Fruit fly (Drosophila melanogaster): ENCODE data around the gene RpS21.

The RpS21 gene

DNA sequence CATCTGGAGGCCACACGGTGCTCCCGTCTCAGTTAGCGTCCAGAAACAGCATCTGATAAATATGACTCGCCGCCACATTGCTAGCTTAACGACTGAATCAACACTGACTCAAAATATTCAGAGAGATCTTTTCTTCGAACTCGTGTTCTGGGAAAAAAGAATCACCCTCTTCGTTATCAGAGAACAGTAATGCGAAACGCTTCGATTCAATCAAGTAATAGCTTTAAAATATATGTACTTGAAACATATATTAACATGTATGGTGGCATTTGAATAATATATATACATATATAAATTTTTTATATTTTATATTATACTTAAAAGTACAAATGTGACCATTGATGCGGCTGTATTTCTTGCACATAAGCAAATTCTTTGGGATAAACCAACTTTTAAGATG, 10.2 kb upstream of the RpS21 start, which contains the start of gene CG18557:
Gene CG18557, minus strand, starts transcription at position 101 of the 400 bp plus-strand sequence.
- no peak for TF ChIP-seq CG17801 (GFP tag; optimal IDR thresholded peaks at IDR 0.05; ENCODE audit: partially characterized antibody)

DNA sequence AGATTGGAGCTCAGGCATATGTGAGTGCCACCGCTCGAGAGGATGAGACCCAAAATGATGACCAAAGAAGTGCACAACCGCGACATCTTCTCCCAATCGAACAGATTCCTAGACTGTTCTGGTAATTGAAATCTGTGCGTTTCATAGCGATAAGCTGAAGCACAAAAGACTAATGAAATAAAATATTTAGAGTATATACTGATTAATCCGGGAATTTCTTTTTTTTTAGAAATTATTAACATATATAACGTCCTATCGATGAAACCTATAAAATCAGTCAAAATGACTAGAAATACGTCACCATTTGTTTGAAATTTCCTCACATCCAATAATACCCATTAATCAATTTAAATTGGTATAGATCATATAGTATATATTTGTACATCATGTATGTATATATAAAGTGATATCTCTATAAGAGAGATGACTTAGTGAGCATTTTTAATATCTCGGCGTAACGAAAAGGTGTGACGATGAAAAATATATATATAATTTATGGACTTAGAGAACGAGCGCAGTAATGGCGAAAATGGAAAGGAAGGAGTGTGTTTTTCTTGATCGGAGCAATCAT, 8.7 kb upstream of the RpS21 start, which contains the start of the genes CG3117 and CG2983:
Gene CG3117, minus strand, starts transcription at position 101 of the 571 bp plus-strand sequence.
Gene CG2983, plus strand, starts transcription at position 521 of the 571 bp plus-strand sequence.
- no peak for TF ChIP-seq CG17801 (GFP tag; optimal IDR thresholded peaks at IDR 0.05; ENCODE audit: partially characterized antibody)

DNA sequence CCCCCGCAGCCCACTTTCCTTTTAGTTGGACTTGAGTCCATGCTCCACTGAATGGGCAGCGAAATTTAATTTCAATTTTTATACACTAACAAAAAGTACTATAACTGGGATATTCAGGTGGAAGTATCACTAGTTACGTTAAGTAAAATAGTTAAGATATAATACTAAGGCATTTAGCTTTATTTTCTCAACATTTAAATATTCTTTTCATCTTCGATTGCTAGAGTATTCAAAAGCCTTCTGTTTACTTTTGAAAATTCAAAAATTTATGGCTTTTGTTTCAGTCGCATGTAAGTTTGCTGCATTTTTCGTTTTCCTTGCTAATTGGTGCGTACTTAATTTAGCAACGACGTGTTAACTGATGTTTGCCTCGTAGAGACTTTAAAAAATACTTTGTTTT, 4.3 kb upstream of the RpS21 start:
- TF ChIP-seq CG17801 (GFP tag; optimal IDR thresholded peaks at IDR 0.05; ENCODE audit: partially characterized antibody), result no peak

DNA sequence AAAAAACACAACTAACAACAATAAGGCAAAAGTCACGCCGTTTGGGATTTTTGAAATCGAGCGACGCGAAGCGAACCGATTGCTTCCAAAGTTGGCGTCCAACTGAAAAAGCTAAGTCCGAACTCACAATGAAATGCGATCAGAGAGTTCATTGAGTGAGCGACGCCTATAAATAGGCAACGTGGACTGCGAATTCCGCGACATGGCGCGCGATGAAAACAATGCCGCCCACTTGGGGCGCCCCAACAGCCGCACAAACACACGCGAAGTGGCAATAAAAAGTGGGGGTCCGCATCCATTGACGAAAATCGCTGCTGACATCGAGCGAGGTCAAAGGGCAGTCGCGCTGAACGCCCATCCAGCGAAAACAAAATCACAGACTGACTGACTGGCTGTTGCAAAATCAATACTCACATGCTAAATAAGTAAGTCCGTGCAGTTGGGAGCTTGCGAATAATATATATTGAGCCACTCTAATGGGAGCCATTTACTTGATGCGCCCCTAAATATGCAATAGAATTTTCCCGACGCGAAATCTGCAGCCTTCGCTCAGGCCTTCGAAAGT, 584 bp upstream of the RpS21 start:
- TF ChIP-seq CG17801 (GFP tag; optimal IDR thresholded peaks at IDR 0.05; ENCODE audit: partially characterized antibody), result no peak

DNA sequence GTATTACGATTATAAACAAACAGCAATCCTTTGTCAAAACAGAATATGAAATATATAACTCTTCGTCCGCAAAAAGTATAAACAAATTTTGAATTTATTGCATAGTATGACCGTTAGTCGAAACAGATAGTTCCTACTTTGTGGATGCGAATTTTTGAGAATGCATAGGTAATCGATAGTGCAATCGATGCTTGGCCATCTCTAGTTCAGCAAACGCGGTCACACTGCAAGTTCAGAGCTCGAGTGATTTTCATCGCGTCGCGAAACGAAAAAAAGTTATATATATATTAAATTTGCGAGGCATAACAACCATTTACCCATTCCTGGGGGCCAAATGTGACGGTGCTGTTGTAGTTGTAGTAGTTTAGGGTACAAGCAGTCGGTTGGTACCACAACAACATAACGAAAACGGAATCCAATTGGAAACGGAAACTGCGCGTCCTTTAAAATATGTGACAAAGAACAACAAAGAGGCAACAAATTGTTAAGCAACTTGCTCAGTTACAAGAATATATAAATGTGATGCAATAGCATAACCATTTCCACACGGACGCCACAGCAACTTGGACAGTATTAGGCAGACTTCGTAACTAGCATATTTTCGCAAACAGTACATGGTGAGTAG, 1.2 kb downstream of the RpS21 start, which contains the start of gene CG2991:
Gene CG2991, plus strand, starts transcription at position 205 of the 625 bp plus-strand sequence.
- peak; percentile 56 for TF ChIP-seq CG17801 (GFP tag; optimal IDR thresholded peaks at IDR 0.05; ENCODE audit: partially characterized antibody)

DNA sequence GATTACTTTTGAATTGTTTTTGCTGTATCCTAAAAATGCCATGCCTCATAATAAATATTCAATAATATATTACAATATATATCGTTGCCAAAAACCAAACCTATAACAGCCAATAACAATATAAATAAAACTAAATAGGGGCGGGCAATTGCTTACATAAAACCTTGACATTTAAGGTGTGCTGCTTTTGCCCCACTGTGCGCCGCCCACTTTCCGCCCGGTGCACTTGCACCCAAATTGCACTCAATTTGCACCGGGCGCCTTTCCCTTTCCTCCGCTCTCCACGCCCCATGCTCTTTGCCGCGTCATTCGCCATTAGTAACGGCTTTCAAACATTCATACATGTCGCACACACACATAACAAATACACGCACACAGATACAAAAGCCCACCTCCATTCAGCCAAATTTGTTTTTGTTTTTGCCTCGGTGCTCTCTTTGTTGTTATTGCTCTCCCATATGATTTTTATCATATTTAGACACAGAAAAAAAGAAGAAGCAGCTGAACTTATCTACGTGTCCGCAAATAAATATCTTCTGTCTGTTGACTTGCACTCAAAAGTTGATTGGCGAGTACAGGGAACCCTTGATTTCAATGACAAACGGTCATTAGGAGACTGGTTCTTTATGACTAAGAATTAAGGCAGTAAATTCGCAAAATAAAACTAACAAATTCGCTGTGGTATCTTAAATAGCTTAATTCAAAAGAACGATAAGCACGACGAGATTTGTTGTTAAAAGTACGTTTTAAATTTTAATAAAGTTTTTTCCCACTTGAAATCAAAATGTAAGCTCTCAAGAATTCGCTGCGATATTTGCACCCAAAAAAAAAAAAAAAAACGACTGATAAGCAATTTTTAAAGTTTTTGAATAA, 2.2 kb downstream of the RpS21 start:
- peak; percentile 67 for TF ChIP-seq CG17801 (GFP tag; optimal IDR thresholded peaks at IDR 0.05; ENCODE audit: partially characterized antibody)

DNA sequence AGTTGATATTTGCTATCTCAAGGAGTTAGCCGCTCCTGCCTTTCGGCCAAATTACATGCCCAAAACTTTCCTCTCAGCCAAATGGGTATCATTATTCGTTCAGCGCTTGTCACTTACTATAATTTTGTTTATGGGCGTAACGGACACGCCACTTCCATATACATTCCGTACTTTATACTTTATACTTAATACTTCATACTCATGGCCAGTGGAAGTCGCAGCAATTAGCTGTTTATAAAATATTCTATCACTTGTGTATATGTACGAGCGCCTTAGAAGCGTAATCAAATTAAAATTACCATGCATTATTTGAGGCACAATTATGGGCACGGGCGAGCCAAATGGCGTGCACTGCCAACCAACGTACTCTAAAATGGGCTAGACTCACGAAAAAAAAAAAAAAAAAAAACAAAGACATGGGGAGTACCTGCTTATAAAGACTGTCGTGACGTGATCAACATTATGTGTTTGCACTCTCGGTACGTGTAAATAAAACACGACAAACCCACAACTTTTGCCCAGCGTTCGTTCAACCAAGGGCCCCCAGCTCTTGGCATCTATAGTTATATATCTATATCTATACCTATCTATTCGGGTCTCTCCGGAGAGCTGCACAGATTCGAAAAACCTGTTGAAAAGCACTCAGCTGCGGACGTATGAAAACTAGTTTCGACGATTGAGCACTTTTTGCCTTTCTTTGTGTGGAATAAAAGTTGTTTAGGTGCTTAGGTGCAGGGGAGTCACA, 5.4 kb downstream of the RpS21 start:
- TF ChIP-seq CG17801 (GFP tag; optimal IDR thresholded peaks at IDR 0.05; ENCODE audit: partially characterized antibody), result no peak

DNA sequence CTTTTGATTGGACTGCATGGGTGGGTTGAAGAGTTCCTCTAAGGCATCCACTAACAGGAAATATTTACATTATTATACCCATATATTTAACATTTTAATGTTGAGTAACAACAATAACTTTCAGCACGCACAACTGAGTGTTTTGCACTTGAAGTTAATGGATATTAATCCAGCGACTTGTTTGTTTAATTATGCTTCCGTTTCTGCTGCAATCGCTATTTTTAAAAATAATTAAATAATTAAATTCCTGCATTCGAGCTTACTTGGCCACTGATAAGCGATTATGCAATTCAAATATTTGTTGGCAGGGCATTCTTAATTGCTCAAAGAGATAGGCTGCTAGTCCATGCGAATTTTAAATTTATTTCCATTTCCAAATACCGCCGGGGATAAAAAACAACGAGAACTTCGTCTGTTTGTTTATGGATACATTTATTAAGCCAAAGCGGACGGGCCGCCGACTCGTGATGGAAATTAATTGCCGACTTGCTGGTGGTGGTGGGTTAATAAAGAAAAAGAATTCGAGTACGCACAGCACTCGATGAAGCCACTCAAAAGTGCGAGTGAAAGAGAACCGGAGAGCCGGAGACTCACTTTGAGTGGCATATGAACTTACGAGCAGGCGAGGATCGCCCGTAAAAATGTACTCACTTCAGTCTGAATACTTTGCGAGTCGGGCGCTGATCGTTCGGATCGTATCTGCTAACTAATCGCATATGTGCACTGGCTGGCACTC, 6.2 kb downstream of the RpS21 start:
- TF ChIP-seq CG17801 (GFP tag; optimal IDR thresholded peaks at IDR 0.05; ENCODE audit: partially characterized antibody), result peak; percentile 29

DNA sequence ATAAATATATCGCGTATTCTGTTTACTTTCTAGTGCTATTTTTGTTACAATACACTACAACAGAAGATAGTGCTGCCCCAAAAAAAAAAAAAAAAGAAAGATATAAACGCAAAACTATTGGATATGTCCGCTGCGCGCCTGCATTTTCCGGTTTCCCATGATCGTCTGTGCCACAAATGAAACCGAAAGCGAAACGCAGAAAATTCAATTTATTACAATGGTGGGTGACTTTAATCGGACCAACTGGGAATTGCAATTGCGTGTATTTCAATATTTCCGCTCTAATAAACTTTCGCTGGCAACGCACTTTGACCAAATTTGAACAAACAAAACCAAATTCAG, 6.7 kb downstream of the RpS21 start:
- no peak for TF ChIP-seq CG17801 (GFP tag; optimal IDR thresholded peaks at IDR 0.05; ENCODE audit: partially characterized antibody)

DNA sequence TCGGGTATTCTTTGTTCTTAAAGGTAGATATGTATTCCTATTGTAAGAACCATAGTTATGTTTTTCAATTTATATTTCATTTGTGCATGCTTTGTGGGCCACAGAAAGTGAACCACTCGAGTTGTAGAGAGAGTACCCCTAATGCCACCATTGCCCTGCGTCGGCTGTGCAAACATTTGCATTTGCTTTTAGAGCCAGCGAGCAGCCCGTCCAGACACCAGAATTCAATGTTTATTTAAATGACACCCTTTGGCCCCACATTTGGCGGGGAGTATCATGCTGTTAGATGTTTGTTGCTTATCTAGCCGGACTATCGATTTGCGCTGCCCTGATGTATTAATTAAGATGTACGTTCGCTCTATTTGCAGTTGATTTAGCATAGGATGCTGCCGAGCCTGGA, 8.7 kb downstream of the RpS21 start:
- no peak for TF ChIP-seq CG17801 (GFP tag; optimal IDR thresholded peaks at IDR 0.05; ENCODE audit: partially characterized antibody)

DNA sequence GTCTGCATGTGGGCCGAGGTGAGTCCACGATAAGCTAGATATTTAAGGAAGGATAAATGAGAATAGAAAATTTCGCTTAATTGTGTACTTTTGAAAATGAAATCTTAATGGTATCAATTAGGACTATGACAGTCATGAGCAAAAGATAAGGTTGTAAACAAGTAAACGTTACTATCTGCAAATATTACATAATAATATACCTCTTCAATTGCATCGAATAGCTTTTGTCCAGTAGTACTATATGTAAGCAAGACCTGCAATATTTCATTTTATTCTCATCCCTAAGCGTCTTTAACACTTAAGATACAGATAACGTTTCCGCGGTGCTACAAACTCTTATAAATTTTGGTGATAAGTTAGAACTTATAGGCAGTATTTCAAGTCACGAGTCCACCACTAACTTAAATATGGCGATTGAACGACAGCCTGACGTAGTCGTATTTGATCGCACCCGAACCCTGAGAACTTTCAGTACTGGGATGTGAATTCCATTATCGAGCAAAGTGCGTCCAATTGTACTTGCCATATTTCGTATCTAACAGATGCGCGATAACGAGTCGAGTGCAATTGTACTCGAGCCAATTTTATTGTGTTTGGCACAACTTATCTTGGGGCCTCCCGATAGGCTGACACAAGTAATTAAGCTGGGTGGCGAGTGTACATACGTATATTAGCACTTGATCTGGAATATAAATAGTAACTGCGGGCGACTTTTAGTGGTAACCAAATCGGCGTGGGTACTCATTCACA, 9.9 kb downstream of the RpS21 start:
- no peak for TF ChIP-seq CG17801 (GFP tag; optimal IDR thresholded peaks at IDR 0.05; ENCODE audit: partially characterized antibody)

DNA sequence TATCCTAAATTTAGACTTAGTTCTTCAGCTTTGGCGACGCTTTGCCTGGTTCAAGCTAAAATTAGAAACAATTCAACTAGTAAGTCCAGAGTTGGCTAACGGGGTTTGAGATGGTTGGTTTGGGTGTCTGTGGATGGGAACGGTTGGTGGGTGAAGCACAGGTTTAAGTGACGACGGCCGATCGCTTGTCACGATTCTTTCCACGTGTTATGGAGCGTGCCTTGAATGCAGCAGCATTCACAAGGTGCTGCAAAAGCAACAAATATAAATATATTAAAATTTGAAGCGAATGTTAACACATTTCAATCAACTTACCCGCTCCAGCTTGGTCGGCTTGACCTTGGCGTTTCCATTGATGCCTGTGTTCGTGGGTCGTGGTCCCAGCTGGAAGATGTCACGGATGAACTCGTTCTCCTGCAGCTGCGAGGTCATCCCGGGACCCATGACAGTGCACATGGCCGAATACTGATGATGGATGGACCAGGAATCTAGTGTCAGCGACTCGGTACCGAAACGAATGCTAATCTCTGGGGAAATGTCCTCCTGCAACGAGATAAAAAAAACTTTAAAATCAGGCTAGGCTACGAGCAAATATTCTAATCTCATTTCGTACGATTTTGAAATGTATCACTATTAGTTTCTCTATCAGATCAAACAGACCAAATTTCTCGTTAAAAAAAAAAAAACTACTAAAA, 13.3 kb downstream of the RpS21 start, which contains the start of gene CG8813:
Gene CG8813, plus strand, starts transcription at position 645 of the 695 bp plus-strand sequence.
- no peak for TF ChIP-seq CG17801 (GFP tag; optimal IDR thresholded peaks at IDR 0.05; ENCODE audit: partially characterized antibody)
